Worm (Caenorhabditis elegans): ENCODE measurements around the gene R144.3.
A peak's percentile ranks its signal among the peaks of the same experiment; 100 is the strongest.
"Not testable (repeated sequence)": the region's sequence is repeated elsewhere in the genome, so short reads cannot be mapped to it uniquely, and the experiment has no call there.

The R144.3 gene

ce11 chrIII:5031375-5031836 is 9.6 kb downstream of the R144.3 start:
- TF ChIP-seq lin-13 (GFP tag; optimal IDR thresholded peaks at IDR 0.05): peak; percentile 76
- TF ChIP-seq mab-5 (tag; optimal IDR thresholded peaks at IDR 0.05): peak; percentile 7
- TF ChIP-seq gmeb-1 (tag; optimal IDR thresholded peaks at IDR 0.05): peak; percentile 47
- peak; percentile 50 for TF ChIP-seq sma-9 (GFP tag; optimal IDR thresholded peaks at IDR 0.05)
- not testable (repeated sequence) for TF ChIP-seq sma-9 (tag; optimal IDR thresholded peaks at IDR 0.05)
- TF ChIP-seq nhr-21 (tag; optimal IDR thresholded peaks at IDR 0.05): peak; percentile 77
- TF ChIP-seq lsy-2 (tag; optimal IDR thresholded peaks at IDR 0.05): peak; percentile 66 to 72
- TF ChIP-seq unc-55 (GFP tag; optimal IDR thresholded peaks at IDR 0.05): peak; percentile 45
- TF ChIP-seq sem-4 (tag; optimal IDR thresholded peaks at IDR 0.05): peak; percentile 47
- peak; percentile 30 for TF ChIP-seq C34F6.9 (tag; optimal IDR thresholded peaks at IDR 0.05)
- peak; percentile 28 for TF ChIP-seq ztf-4 (tag; optimal IDR thresholded peaks at IDR 0.05)
- TF ChIP-seq snpc-4 (tag; optimal IDR thresholded peaks at IDR 0.05): peak; percentile 27
- peak; percentile 88 for TF ChIP-seq fos-1 (tag; optimal IDR thresholded peaks at IDR 0.05)
- TF ChIP-seq nhr-25 (tag; optimal IDR thresholded peaks at IDR 0.05): peak; percentile 50
- TF ChIP-seq lin-11 (tag; optimal IDR thresholded peaks at IDR 0.05): peak; percentile 49
- peak; percentile 89 for TF ChIP-seq F13H6.1 (tag; optimal IDR thresholded peaks at IDR 0.05)
- TF ChIP-seq mdl-1 (tag; optimal IDR thresholded peaks at IDR 0.05): peak in 1 of 2 experiments; percentile 43
- TF ChIP-seq egl-27 (tag; optimal IDR thresholded peaks at IDR 0.05): peak; percentile 24
- peak; percentile 49 for TF ChIP-seq nhr-129 (tag; optimal IDR thresholded peaks at IDR 0.05)
- peak; percentile 70 for TF ChIP-seq Y55F3AM.14 (GFP tag; optimal IDR thresholded peaks at IDR 0.05)
- TF ChIP-seq crh-2 (tag; optimal IDR thresholded peaks at IDR 0.05): peak; percentile 77
- TF ChIP-seq sma-3 (GFP tag; optimal IDR thresholded peaks at IDR 0.05): peak; percentile 75

ce11 chrIII:5036158-5036557 is 14.4 kb downstream of the R144.3 start, which contains the start of gene C45G9.6:
Gene C45G9.6, plus strand, starts transcription at chrIII:5036458.
- TF ChIP-seq peb-1 (tag; optimal IDR thresholded peaks at IDR 0.05) (no peak), aly-2 (tag; optimal IDR thresholded peaks at IDR 0.05) (no peak), nhr-21 (tag; optimal IDR thresholded peaks at IDR 0.05) (no peak), zag-1 (tag; optimal IDR thresholded peaks at IDR 0.05) (no peak), gmeb-1 (tag; optimal IDR thresholded peaks at IDR 0.05) (no peak), nhr-23 (tag; optimal IDR thresholded peaks at IDR 0.05) (no peak), nhr-10 (tag; optimal IDR thresholded peaks at IDR 0.05) (no peak), mdl-1 (tag; optimal IDR thresholded peaks at IDR 0.05) (no peak), unc-55 (GFP tag; optimal IDR thresholded peaks at IDR 0.05) (no peak), ZK546.5 (tag; optimal IDR thresholded peaks at IDR 0.05) (no peak)

ce11 chrIII:5042112-5042511 is 20.3 kb downstream of the R144.3 start, which contains the start of gene nlp-43:
Gene nlp-43, plus strand, starts transcription at chrIII:5042412.
- TF ChIP-seq dmd-4 (tag; optimal IDR thresholded peaks at IDR 0.05) (no peak), C34F6.9 (tag; optimal IDR thresholded peaks at IDR 0.05) (no peak), unc-55 (GFP tag; optimal IDR thresholded peaks at IDR 0.05) (no peak), zag-1 (tag; optimal IDR thresholded peaks at IDR 0.05) (no peak), ZK546.5 (tag; optimal IDR thresholded peaks at IDR 0.05) (no peak), nhr-10 (tag; optimal IDR thresholded peaks at IDR 0.05) (no peak), nhr-21 (tag; optimal IDR thresholded peaks at IDR 0.05) (no peak), sem-4 (tag; optimal IDR thresholded peaks at IDR 0.05) (no peak), snpc-4 (tag; optimal IDR thresholded peaks at IDR 0.05) (no peak), ztf-11 (tag; optimal IDR thresholded peaks at IDR 0.05) (no peak), F13H6.1 (tag; optimal IDR thresholded peaks at IDR 0.05) (no peak), R02D3.7 (tag; optimal IDR thresholded peaks at IDR 0.05) (no peak)

- no peak for TF ChIP-seq C34F6.9 (tag; optimal IDR thresholded peaks at IDR 0.05)
- no peak for TF ChIP-seq ama-1 (optimal IDR thresholded peaks at IDR 0.05)
- no peak for TF ChIP-seq elt-3 (tag; optimal IDR thresholded peaks at IDR 0.05)
- no peak for TF ChIP-seq elt-1 (tag; optimal IDR thresholded peaks at IDR 0.05)
- TF ChIP-seq mab-5 (tag; optimal IDR thresholded peaks at IDR 0.05): no peak
- TF ChIP-seq snpc-4 (tag; optimal IDR thresholded peaks at IDR 0.05): no peak
- no peak for TF ChIP-seq lin-13 (GFP tag; optimal IDR thresholded peaks at IDR 0.05)
- no peak for TF ChIP-seq sem-4 (tag; optimal IDR thresholded peaks at IDR 0.05)
- TF ChIP-seq peb-1 (tag; optimal IDR thresholded peaks at IDR 0.05): no peak
- TF ChIP-seq zag-1 (tag; optimal IDR thresholded peaks at IDR 0.05): no peak
- no peak for TF ChIP-seq mdl-1 (tag; optimal IDR thresholded peaks at IDR 0.05)
- TF ChIP-seq nhr-23 (tag; optimal IDR thresholded peaks at IDR 0.05): no peak
- TF ChIP-seq blmp-1 (tag; optimal IDR thresholded peaks at IDR 0.05; ENCODE audit: insufficient read depth): no peak
- TF ChIP-seq gmeb-1 (tag; optimal IDR thresholded peaks at IDR 0.05): no peak
- no peak for TF ChIP-seq nhr-10 (tag; optimal IDR thresholded peaks at IDR 0.05)
- no peak for TF ChIP-seq nhr-21 (tag; optimal IDR thresholded peaks at IDR 0.05)
Observed at ce11 chrIII:5044709-5045108, 22.9 kb downstream of the R144.3 start, which contains the start of gene C45G9.14. Gene C45G9.14, plus strand, starts transcription at chrIII:5045009.
